Worm (Caenorhabditis elegans) whole organism, L3 larva: ENCODE data around the gene T07A5.7.

Experiments
- fkh-10 ChIP-seq: sonication (generic microtip); optimal IDR thresholded peaks from 2 replicates; lab custom pipeline; 2017; ENCODE audit warnings: missing biosample characterization, missing genetic modification reagents, missing genetic modification characterization
- nfya-1 ChIP-seq: sonication (generic microtip); optimal IDR thresholded peaks from 2 replicates; lab custom pipeline; 2017; ENCODE audit warnings: missing genetic modification characterization, mild to moderate bottlenecking, missing compliant biosample characterization, antibody characterized with exemption, moderate library complexity; ENCODE audit not compliant: insufficient read depth
- pha-4 ChIP-seq: fragments of 150-350 bp; optimal IDR thresholded peaks from 2 replicates; lab custom pipeline; 2014; ENCODE audit warnings: missing biosample characterization, missing genetic modification reagents, missing genetic modification characterization
- pqm-1 ChIP-seq: fragments of 150-350 bp; optimal IDR thresholded peaks from 2 replicates; lab custom pipeline; 2017; ENCODE audit warnings: missing biosample characterization, missing genetic modification characterization, inconsistent platforms

DNA sequence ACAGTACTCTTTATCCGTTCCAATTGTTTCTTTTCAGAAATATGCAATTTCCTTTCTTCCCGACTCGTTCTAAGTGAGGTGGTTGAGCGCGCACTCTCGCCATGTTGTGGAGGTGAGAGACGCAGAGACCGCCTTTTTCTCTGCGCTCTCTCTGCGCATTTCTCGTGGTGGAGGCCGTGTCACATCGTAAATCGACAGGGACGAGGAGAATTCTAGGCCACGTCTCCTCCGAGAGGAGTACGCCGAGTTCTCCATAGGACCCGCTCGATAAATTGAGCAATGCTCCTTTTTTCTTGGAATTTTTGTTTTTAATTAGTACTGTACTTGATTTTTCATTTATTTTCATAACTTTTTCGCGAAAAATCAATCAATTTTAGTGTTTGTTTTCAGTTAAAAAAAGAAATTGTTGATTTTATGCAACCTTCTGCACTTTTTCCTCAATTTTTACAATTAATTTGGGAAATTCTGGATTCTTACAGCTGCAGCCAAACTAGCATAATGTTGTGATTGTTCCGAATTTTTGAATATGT lies 40.1 kb downstream of the T07A5.7 start, which contains the start of gene cnk-1:
- TF ChIP-seq nfya-1 (tag; lab: Kevin White, UChicago) (peak; percentile 60), fkh-10 (GFP tag; lab: Kevin White, UChicago) (no peak), pha-4 (tag; lab: Kevin White, UChicago) (peak; percentile 46), pqm-1 (tag; lab: Kevin White, UChicago) (no peak)
